Worm (Caenorhabditis elegans) whole organism, L1 larva: ENCODE data around the gene nspc-19.

Experiments
- F16B12.6 ChIP-seq: fragments of 150-350 bp; optimal IDR thresholded peaks from 2 replicates; lab custom pipeline; 2014; ENCODE audit warnings: missing biosample characterization, missing genetic modification characterization
- Y116A8C.19 ChIP-seq: sonication (generic microtip); optimal IDR thresholded peaks from 2 replicates; lab custom pipeline; 2016; ENCODE audit warnings: missing compliant biosample characterization, missing genetic modification characterization, borderline replicate concordance
- ama-1 ChIP-seq: fragments of 150-350 bp; optimal IDR thresholded peaks from 2 replicates; lab custom pipeline; 2014
- blmp-1 ChIP-seq: fragments of 150-350 bp; optimal IDR thresholded peaks from 2 replicates; lab custom pipeline; 2014; ENCODE audit warnings: missing biosample characterization, missing genetic modification characterization
- ceh-63 ChIP-seq: fragments of 200-800 bp; sonication (Bioruptor generic); optimal IDR thresholded peaks from 2 replicates; lab custom pipeline; 2018; ENCODE audit warnings: mild to moderate bottlenecking, missing genetic modification characterization, missing compliant biosample characterization
- ceh-8 ChIP-seq: fragments of 200-800 bp; sonication (Bioruptor generic); optimal IDR thresholded peaks from 2 replicates; lab custom pipeline; 2018; ENCODE audit warnings: mild to moderate bottlenecking, missing genetic modification characterization, moderate library complexity, missing compliant biosample characterization
- ceh-82 ChIP-seq, 3 experiments: fragments of 150-350 bp in 1 of 3; sonication (generic microtip) in 2 of 3; optimal IDR thresholded peaks; 2 replicates each; lab custom pipeline; 2014 to 2017; ENCODE audit warnings: missing biosample characterization in 3 of 3, missing genetic modification characterization in 3 of 3
- ceh-90 ChIP-seq: sonication (generic microtip); optimal IDR thresholded peaks from 2 replicates; lab custom pipeline; 2016; ENCODE audit warnings: missing genetic modification characterization, missing compliant biosample characterization
- ces-1 ChIP-seq: fragments of 150-350 bp; optimal IDR thresholded peaks from 2 replicates; lab custom pipeline; 2014; ENCODE audit warnings: missing biosample characterization, missing genetic modification reagents, missing genetic modification characterization
- dsc-1 ChIP-seq: sonication (generic microtip); optimal IDR thresholded peaks from 2 replicates; lab custom pipeline; 2016; ENCODE audit warnings: mild to moderate bottlenecking, missing genetic modification characterization, missing compliant biosample characterization
- efl-1 ChIP-seq, 4 experiments: fragments of 150-350 bp; optimal IDR thresholded peaks in 3 of 4; peaks in 1 of 4; 1 replicate in 1 of 4; 2 replicates in 3 of 4; lab custom pipeline; 2014; ENCODE audit warnings: missing biosample characterization in 2 of 4, missing genetic modification characterization in 2 of 4, missing genetic modification reagents in 2 of 4
- egl-27 ChIP-seq, 2 experiments: fragments of 150-350 bp in 1 of 2; sonication (generic microtip); optimal IDR thresholded peaks; 3 replicates each; lab custom pipeline; 2017 to 2018; ENCODE audit warnings: missing biosample characterization in 2 of 2, missing genetic modification characterization in 2 of 2, missing genetic modification reagents in 2 of 2
- elt-2 ChIP-seq: sonication (generic microtip); optimal IDR thresholded peaks from 2 replicates; lab custom pipeline; 2016; ENCODE audit warnings: missing genetic modification characterization, mild to moderate bottlenecking, inconsistent platforms, missing compliant biosample characterization, missing genetic modification reagents
- ets-5 ChIP-seq: fragments of 200-800 bp; sonication (Bioruptor generic); IDR thresholded peaks from 2 replicates; pipeline ENCODE4 v1.3.6; 2022; ENCODE audit warnings: missing genetic modification characterization, missing compliant biosample characterization
- fkh-10 ChIP-seq: sonication (generic microtip); optimal IDR thresholded peaks from 2 replicates; lab custom pipeline; 2017; ENCODE audit warnings: missing biosample characterization, missing genetic modification reagents, missing genetic modification characterization
- fkh-4 ChIP-seq: sonication (generic microtip); optimal IDR thresholded peaks from 2 replicates; lab custom pipeline; 2016; ENCODE audit warnings: missing compliant biosample characterization, missing genetic modification characterization, borderline replicate concordance
- fkh-8 ChIP-seq: sonication (generic microtip); optimal IDR thresholded peaks from 2 replicates; lab custom pipeline; 2016; ENCODE audit warnings: mild to moderate bottlenecking, missing genetic modification characterization, missing compliant biosample characterization
- hlh-17 ChIP-seq: fragments of 200-800 bp; sonication (Bioruptor generic); optimal IDR thresholded peaks from 2 replicates; lab custom pipeline; 2018; ENCODE audit warnings: missing genetic modification characterization, mild to moderate bottlenecking, missing compliant biosample characterization, moderate library complexity, borderline replicate concordance
- lin-13 ChIP-seq: fragments of 150-350 bp; optimal IDR thresholded peaks from 2 replicates; lab custom pipeline; 2014; ENCODE audit warnings: missing biosample characterization, missing genetic modification reagents, missing genetic modification characterization
- lin-15B ChIP-seq: fragments of 150-350 bp; sonication (generic microtip); optimal IDR thresholded peaks from 3 replicates; lab custom pipeline; 2014; ENCODE audit warnings: missing biosample characterization, missing genetic modification characterization
- lin-39 ChIP-seq: fragments of 150-350 bp; optimal IDR thresholded peaks from 2 replicates; lab custom pipeline; 2014; ENCODE audit warnings: missing biosample characterization, missing genetic modification reagents, missing genetic modification characterization
- lsy-2 ChIP-seq, 2 experiments: fragments of 150-350 bp; optimal IDR thresholded peaks; 2 replicates each; lab custom pipeline; 2014; ENCODE audit warnings: missing biosample characterization in 2 of 2, missing genetic modification characterization in 2 of 2
- mef-2 ChIP-seq: fragments of 150-350 bp; optimal IDR thresholded peaks from 2 replicates; lab custom pipeline; 2014; ENCODE audit warnings: missing biosample characterization, missing genetic modification characterization
- nhr-19 ChIP-seq: fragments of 200-800 bp; sonication (Bioruptor generic); conservative IDR thresholded peaks from 2 replicates; pipeline ENCODE4 v1.3.6; 2022; ENCODE audit warnings: missing genetic modification characterization, missing compliant biosample characterization
- nhr-237 ChIP-seq: fragments of 150-350 bp; optimal IDR thresholded peaks from 2 replicates; lab custom pipeline; 2014; ENCODE audit warnings: missing biosample characterization, missing genetic modification characterization
- nhr-28 ChIP-seq: fragments of 150-350 bp; optimal IDR thresholded peaks from 2 replicates; lab custom pipeline; 2014; ENCODE audit warnings: missing biosample characterization, missing genetic modification characterization
- nhr-71 ChIP-seq: sonication (generic microtip); optimal IDR thresholded peaks from 2 replicates; lab custom pipeline; 2016; ENCODE audit warnings: mild to moderate bottlenecking, missing genetic modification characterization, moderate library complexity, missing compliant biosample characterization
- nhr-84 ChIP-seq: sonication (generic microtip); optimal IDR thresholded peaks from 2 replicates; lab custom pipeline; 2017; ENCODE audit warnings: missing biosample characterization, missing genetic modification characterization
- nhr-85 ChIP-seq: sonication (generic microtip); peaks from one replicate; lab custom pipeline; 2016; ENCODE audit warnings: missing genetic modification characterization, inconsistent platforms, missing compliant biosample characterization
- nhr-90 ChIP-seq: sonication (generic microtip); optimal IDR thresholded peaks from 2 replicates; lab custom pipeline; 2016; ENCODE audit warnings: mild to moderate bottlenecking, missing genetic modification characterization, missing compliant biosample characterization; ENCODE audit not compliant: poor library complexity
- pag-3 ChIP-seq: sonication (generic microtip); optimal IDR thresholded peaks from 2 replicates; lab custom pipeline; 2017; ENCODE audit warnings: missing genetic modification characterization, mild to moderate bottlenecking, missing compliant biosample characterization, antibody characterized with exemption, borderline replicate concordance; ENCODE audit not compliant: insufficient read depth
- pax-3 ChIP-seq: fragments of 200-800 bp; sonication (Bioruptor generic); optimal IDR thresholded peaks from 2 replicates; lab custom pipeline; 2018; ENCODE audit warnings: mild to moderate bottlenecking, missing genetic modification characterization, moderate library complexity, missing compliant biosample characterization
- snpc-4 ChIP-seq: fragments of 150-350 bp; optimal IDR thresholded peaks from 2 replicates; lab custom pipeline; 2014; ENCODE audit warnings: missing biosample characterization, missing genetic modification characterization
- sox-4 ChIP-seq: sonication (generic microtip); optimal IDR thresholded peaks from 2 replicates; lab custom pipeline; 2016; ENCODE audit warnings: missing genetic modification characterization, missing compliant biosample characterization
- sptf-1 ChIP-seq: fragments of 150-350 bp; optimal IDR thresholded peaks from 2 replicates; lab custom pipeline; 2014; ENCODE audit warnings: missing biosample characterization, missing genetic modification characterization
- sup-37 ChIP-seq: fragments of 200-800 bp; sonication (Bioruptor generic); optimal IDR thresholded peaks from 2 replicates; lab custom pipeline; 2018; ENCODE audit warnings: mild to moderate bottlenecking, missing genetic modification characterization, missing compliant biosample characterization
- swsn-7 ChIP-seq: sonication (generic microtip); optimal IDR thresholded peaks from 2 replicates; lab custom pipeline; 2016; ENCODE audit warnings: missing genetic modification characterization, missing compliant biosample characterization
- tbx-2 ChIP-seq: sonication (generic microtip); optimal IDR thresholded peaks from 2 replicates; lab custom pipeline; 2016; ENCODE audit warnings: missing genetic modification characterization, missing compliant biosample characterization
- tlp-1 ChIP-seq: fragments of 150-350 bp; optimal IDR thresholded peaks from 2 replicates; lab custom pipeline; 2014; ENCODE audit warnings: missing biosample characterization, missing genetic modification characterization
- unc-86 ChIP-seq: sonication (generic microtip); optimal IDR thresholded peaks from 2 replicates; lab custom pipeline; 2016; ENCODE audit warnings: missing genetic modification characterization, missing compliant biosample characterization
- unc-98 ChIP-seq: fragments of 200-800 bp; sonication (Bioruptor generic); IDR thresholded peaks from 2 replicates; pipeline ENCODE4 v1.3.6; 2022; ENCODE audit warnings: missing genetic modification characterization, missing compliant biosample characterization
- vab-15 ChIP-seq: sonication (generic microtip); optimal IDR thresholded peaks from 2 replicates; lab custom pipeline; 2017; ENCODE audit warnings: missing genotype, mild to moderate bottlenecking, missing genetic modification characterization, missing compliant biosample characterization
- xbp-1 ChIP-seq: sonication (generic microtip); optimal IDR thresholded peaks from 2 replicates; lab custom pipeline; 2016; ENCODE audit warnings: missing genetic modification characterization, missing compliant biosample characterization
- ztf-11 ChIP-seq, 2 experiments: sonication (generic microtip); optimal IDR thresholded peaks; 2 replicates each; lab custom pipeline; 2016 to 2017; ENCODE audit warnings: missing genetic modification characterization in 2 of 2, missing biosample characterization in 1 of 2, missing compliant biosample characterization in 1 of 2
- ztf-4 ChIP-seq: fragments of 150-350 bp; optimal IDR thresholded peaks from 2 replicates; lab custom pipeline; 2014; ENCODE audit warnings: missing biosample characterization, missing genetic modification characterization

Gene nspc-19

ce11 chrX:14562286-14563086 is 34.0 kb downstream of the nspc-19 start (continued):
- TF ChIP-seq sox-4 (tag; lab: Kevin White, UChicago), result peak; percentile 96
- TF ChIP-seq ama-1 (lab: Kevin White, UChicago), result no peak
- TF ChIP-seq ceh-82 (tag; optimal IDR thresholded peaks at IDR 0.05; lab: Kevin White, UChicago), result no peak
- no peak for TF ChIP-seq tbx-2

ce11 chrX:14563818-14564217 is 35.3 kb downstream of the nspc-19 start:
- TF ChIP-seq lin-39, result no peak
- TF ChIP-seq ets-5 (GFP tag; lab: Robert Waterston, UW), result no peak
- peak; percentile 67 for TF ChIP-seq blmp-1
- TF ChIP-seq lin-15B (tag; lab: Kevin White, UChicago), result no peak
- TF ChIP-seq egl-27 (tag; optimal IDR thresholded peaks at IDR 0.05; lab: Kevin White, UChicago), result no peak
- no peak for TF ChIP-seq F16B12.6
- TF ChIP-seq mef-2 (tag; lab: Kevin White, UChicago), result no peak
- no peak for TF ChIP-seq xbp-1 (tag; lab: Kevin White, UChicago)
- TF ChIP-seq nhr-28 (tag; lab: Kevin White, UChicago), result no peak
- peak; percentile 4 for TF ChIP-seq nhr-71 (tag; lab: Kevin White, UChicago)
- TF ChIP-seq nhr-85, result peak; percentile 68
- TF ChIP-seq hlh-17, result no peak

- TF ChIP-seq nhr-19 (0 out of 2 replicates have a peak, but pooled peaks have one; percentile 15), fkh-8 (peak; percentile 26), ceh-82 (tag; optimal IDR thresholded peaks at IDR 0.05; lab: Kevin White, UChicago) (no peak), blmp-1 (no peak), efl-1 (optimal IDR thresholded peaks at IDR 0.05; lab: Kevin White, UChicago) (no peak), efl-1 (GFP tag; optimal IDR thresholded peaks at IDR 0.05 in 1 of 2; lab: Kevin White, UChicago) (peak in 1 of 2 experiments; percentile 74), nhr-71 (tag; lab: Kevin White, UChicago) (peak; percentile 38)
- TF ChIP-seq, all 84 proteins: peak for 4
Measured at ce11 chrX:14565245-14565644, 36.7 kb downstream of the nspc-19 start.

ce11 chrX:14566047-14566446 is 37.5 kb downstream of the nspc-19 start:
- no peak for TF ChIP-seq elt-2 (tag; lab: Kevin White, UChicago)
- TF ChIP-seq sox-4 (tag; lab: Kevin White, UChicago), result no peak
- TF ChIP-seq nhr-237 (tag; lab: Kevin White, UChicago), result no peak
- no peak for TF ChIP-seq nhr-90 (tag; lab: Kevin White, UChicago)
- TF ChIP-seq nhr-19, result peak; percentile 62
- TF ChIP-seq pag-3 (tag; lab: Kevin White, UChicago), result no peak
- TF ChIP-seq fkh-4 (tag; lab: Kevin White, UChicago), result no peak
- no peak for TF ChIP-seq sup-37 (GFP tag; lab: Kevin White, UChicago)
- TF ChIP-seq unc-98, result no peak
- no peak for TF ChIP-seq ceh-8 (GFP tag; lab: Kevin White, UChicago)
- no peak for TF ChIP-seq ceh-63 (GFP tag; lab: Kevin White, UChicago)
- no peak for TF ChIP-seq tlp-1 (tag; lab: Kevin White, UChicago)
- TF ChIP-seq Y116A8C.19 (tag; lab: Kevin White, UChicago), result no peak
- no peak for TF ChIP-seq ztf-4 (tag; lab: Kevin White, UChicago)
- no peak for TF ChIP-seq mef-2 (tag; lab: Kevin White, UChicago)
- TF ChIP-seq dsc-1 (tag; lab: Kevin White, UChicago), result no peak
- TF ChIP-seq swsn-7 (tag; lab: Kevin White, UChicago), result no peak
- no peak for TF ChIP-seq lin-13 (GFP tag; lab: Kevin White, UChicago)
- TF ChIP-seq ztf-11 (tag; optimal IDR thresholded peaks at IDR 0.05; lab: Kevin White, UChicago), result no peak
- no peak for TF ChIP-seq fkh-10 (GFP tag; lab: Kevin White, UChicago)
- no peak for TF ChIP-seq ceh-90 (tag; lab: Kevin White, UChicago)
- no peak for TF ChIP-seq vab-15
- no peak for TF ChIP-seq snpc-4 (tag; lab: Kevin White, UChicago)
- no peak for TF ChIP-seq efl-1 (optimal IDR thresholded peaks at IDR 0.05; lab: Kevin White, UChicago)
- no peak for TF ChIP-seq efl-1 (GFP tag; optimal IDR thresholded peaks at IDR 0.05 in 1 of 2; lab: Kevin White, UChicago)
- TF ChIP-seq pax-3, result no peak
- no peak for TF ChIP-seq sptf-1 (tag; lab: Kevin White, UChicago)
- peak; percentile 68 for TF ChIP-seq nhr-85
- no peak for TF ChIP-seq lsy-2 (tag; optimal IDR thresholded peaks at IDR 0.05; lab: Kevin White, UChicago)
- no peak for TF ChIP-seq nhr-84
- TF ChIP-seq lin-15B (tag; lab: Kevin White, UChicago), result no peak
- no peak for TF ChIP-seq ces-1
- no peak for TF ChIP-seq unc-86
